Fruit fly (Drosophila melanogaster) whole organism, embryonic: ENCODE measurements around the gene Duox.

Source experiments
- B-H2 ChIP-seq: fragments of 200-800 bp; sonication (Bioruptor generic); optimal IDR thresholded peaks from 2 replicates; lab custom pipeline; 2018; ENCODE audit warnings: missing biosample characterization, mild to moderate bottlenecking, missing genetic modification characterization
- CG10366 ChIP-seq: fragments of 200-800 bp; sonication (Bioruptor generic); IDR thresholded peaks from 2 replicates; pipeline ENCODE4 v1.3.6; 2022; ENCODE audit warnings: missing biosample characterization, missing genetic modification characterization
- CG10959 ChIP-seq: fragments of 200-800 bp; sonication (Bioruptor generic); IDR thresholded peaks from 2 replicates; pipeline ENCODE4 v1.3.6; 2022; ENCODE audit warnings: missing biosample characterization, missing genetic modification characterization
- CG12236 ChIP-seq: fragments of 200-800 bp; sonication (Bioruptor generic); optimal IDR thresholded peaks from 2 replicates; lab custom pipeline; 2016; ENCODE audit warnings: missing biosample characterization, missing genetic modification characterization
- CG12299 ChIP-seq: fragments of 200-800 bp; sonication (Bioruptor generic); optimal IDR thresholded peaks from 2 replicates; lab custom pipeline; 2018; ENCODE audit warnings: missing biosample characterization, mild to moderate bottlenecking, missing genetic modification characterization
- CG13296 ChIP-seq: fragments of 200-800 bp; sonication (Bioruptor generic); optimal IDR thresholded peaks from 3 replicates; lab custom pipeline; 2018; ENCODE audit warnings: missing biosample characterization, mild to moderate bottlenecking, missing genetic modification characterization
- CG14014 ChIP-seq: fragments of 200-800 bp; sonication (Bioruptor generic); IDR thresholded peaks from 2 replicates; pipeline ENCODE4 v1.3.6; 2022; ENCODE audit warnings: missing biosample characterization, missing genetic modification characterization
- CG16813 ChIP-seq: fragments of 200-800 bp; sonication (Bioruptor generic); IDR thresholded peaks from 3 replicates; pipeline ENCODE4 v1.3.6; 2022; ENCODE audit warnings: missing biosample characterization, missing genetic modification characterization; ENCODE audit not compliant: partially characterized antibody
- CG17612 ChIP-seq: fragments of 200-800 bp; sonication (Bioruptor generic); IDR thresholded peaks from 2 replicates; pipeline ENCODE4 v1.3.6; 2022; ENCODE audit warnings: missing biosample characterization, missing genetic modification characterization
- CG2120 ChIP-seq: fragments of 200-800 bp; sonication (Bioruptor generic); optimal IDR thresholded peaks from 3 replicates; lab custom pipeline; 2016; ENCODE audit warnings: missing biosample characterization, missing genetic modification characterization
- CG31441 ChIP-seq: fragments of 200-800 bp; sonication (Bioruptor generic); IDR thresholded peaks from 2 replicates; pipeline ENCODE4 v1.3.6; 2022; ENCODE audit warnings: missing biosample characterization, missing genetic modification characterization
- CG32767 ChIP-seq: fragments of 200-800 bp; sonication (Bioruptor generic); IDR thresholded peaks from 2 replicates; pipeline ENCODE4 v1.3.6; 2022; ENCODE audit warnings: missing biosample characterization, missing genetic modification characterization
- CG33213 ChIP-seq: fragments of 200-800 bp; sonication (Bioruptor generic); optimal IDR thresholded peaks from 3 replicates; lab custom pipeline; 2016; ENCODE audit warnings: missing biosample characterization, missing genetic modification characterization
- CG34422 ChIP-seq: fragments of 200-800 bp; sonication (Bioruptor generic); IDR thresholded peaks from 3 replicates; pipeline ENCODE4 v1.3.6; 2022; ENCODE audit warnings: missing biosample characterization, missing genetic modification characterization
- CG3995 ChIP-seq: fragments of 200-800 bp; sonication (Bioruptor generic); optimal IDR thresholded peaks from 3 replicates; lab custom pipeline; 2016; ENCODE audit warnings: missing biosample characterization, missing genetic modification characterization
- CG4730 ChIP-seq: fragments of 200-800 bp; sonication (Bioruptor generic); IDR thresholded peaks from 2 replicates; pipeline ENCODE4 v1.3.6; 2022; ENCODE audit warnings: missing biosample characterization, missing genetic modification characterization
- CG5245 ChIP-seq: fragments of 200-800 bp; sonication (Bioruptor generic); optimal IDR thresholded peaks from 3 replicates; lab custom pipeline; 2016; ENCODE audit warnings: missing biosample characterization, missing genetic modification characterization
- CG6854 ChIP-seq: fragments of 200-800 bp; sonication (Bioruptor generic); optimal IDR thresholded peaks from 3 replicates; lab custom pipeline; 2017; ENCODE audit warnings: missing biosample characterization, mild to moderate bottlenecking, missing genetic modification characterization
- CG7963 ChIP-seq: fragments of 200-800 bp; sonication (Bioruptor generic); IDR thresholded peaks from 3 replicates; pipeline ENCODE4 v1.3.6; 2022; ENCODE audit warnings: missing biosample characterization, missing genetic modification characterization; ENCODE audit not compliant: partially characterized antibody
- CG7987 ChIP-seq: fragments of 200-800 bp; sonication (Bioruptor generic); optimal IDR thresholded peaks from 2 replicates; lab custom pipeline; 2018; ENCODE audit warnings: missing biosample characterization, mild to moderate bottlenecking, missing genetic modification characterization, moderate library complexity
- CG9215 ChIP-seq: fragments of 200-800 bp; sonication (Bioruptor generic); IDR thresholded peaks from 2 replicates; pipeline ENCODE4 v1.3.6; 2022; ENCODE audit warnings: missing biosample characterization, missing genetic modification characterization
- Chrac-16 ChIP-seq: fragments of 200-800 bp; sonication (Bioruptor generic); optimal IDR thresholded peaks from 3 replicates; lab custom pipeline; 2016; ENCODE audit warnings: missing biosample characterization, missing genetic modification characterization
- CrebB ChIP-seq: fragments of 200-800 bp; sonication (Bioruptor generic); optimal IDR thresholded peaks from 3 replicates; lab custom pipeline; 2018; ENCODE audit warnings: missing biosample characterization, mild to moderate bottlenecking, missing genetic modification characterization
- D19A ChIP-seq: fragments of 200-800 bp; optimal IDR thresholded peaks from 3 replicates; lab custom pipeline; 2019; ENCODE audit warnings: missing biosample characterization, mild to moderate bottlenecking, missing genetic modification characterization, moderate library complexity
- Doc3 ChIP-seq: fragments of 200-800 bp; sonication (Bioruptor generic); IDR thresholded peaks from 3 replicates; pipeline ENCODE4 v1.3.6; 2022; ENCODE audit warnings: missing biosample characterization, missing genetic modification characterization; ENCODE audit not compliant: partially characterized antibody
- E2f1 ChIP-seq: fragments of 200-800 bp; sonication (Bioruptor generic); IDR thresholded peaks from 2 replicates; pipeline ENCODE4 v1.3.6; 2022; ENCODE audit warnings: missing biosample characterization, missing genetic modification characterization
- Hr3 ChIP-seq: fragments of 200-800 bp; sonication (Bioruptor generic); optimal IDR thresholded peaks from 3 replicates; lab custom pipeline; 2016; ENCODE audit warnings: missing biosample characterization, missing genetic modification characterization
- Hr51 ChIP-seq, 2 experiments: fragments of 200-800 bp; sonication (Bioruptor generic); optimal IDR thresholded peaks; 2 replicates in 1 of 2; 3 replicates in 1 of 2; lab custom pipeline; 2016 to 2018; ENCODE audit warnings: missing biosample characterization in 2 of 2, missing genetic modification characterization in 2 of 2, mild to moderate bottlenecking in 1 of 2, moderate library complexity in 1 of 2
- NC2β ChIP-seq: fragments of 200-800 bp; sonication (Bioruptor generic); optimal IDR thresholded peaks from 2 replicates; lab custom pipeline; 2016; ENCODE audit warnings: missing biosample characterization, missing genetic modification characterization
- NFAT ChIP-seq: fragments of 200-800 bp; sonication (Bioruptor generic); IDR thresholded peaks from 2 replicates; pipeline ENCODE4 v1.3.6; 2022; ENCODE audit warnings: missing biosample characterization, missing genetic modification characterization
- Nf-YC ChIP-seq: fragments of 200-800 bp; optimal IDR thresholded peaks from 3 replicates; lab custom pipeline; 2019; ENCODE audit warnings: missing biosample characterization, mild to moderate bottlenecking, missing genetic modification characterization, moderate library complexity
- Optix ChIP-seq: fragments of 200-800 bp; sonication (Bioruptor generic); IDR thresholded peaks from 3 replicates; pipeline ENCODE4 v1.3.6; 2022; ENCODE audit warnings: missing biosample characterization, missing genetic modification characterization
- Sox102F ChIP-seq: fragments of 200-800 bp; sonication (Bioruptor generic); optimal IDR thresholded peaks from 2 replicates; lab custom pipeline; 2018; ENCODE audit warnings: missing biosample characterization, mild to moderate bottlenecking, missing genetic modification characterization, moderate library complexity
- Usf ChIP-seq: fragments of 200-800 bp; sonication (Bioruptor generic); optimal IDR thresholded peaks from 2 replicates; lab custom pipeline; 2017; ENCODE audit warnings: missing genotype, missing biosample characterization, missing genetic modification characterization
- bab2 ChIP-seq: fragments of 200-800 bp; sonication (Bioruptor generic); optimal IDR thresholded peaks from 2 replicates; lab custom pipeline; 2016; ENCODE audit warnings: missing biosample characterization, missing genetic modification characterization
- dmrt99B ChIP-seq: fragments of 200-800 bp; sonication (Bioruptor generic); optimal IDR thresholded peaks from 2 replicates; lab custom pipeline; 2018; ENCODE audit warnings: missing biosample characterization, mild to moderate bottlenecking, missing genetic modification characterization, moderate library complexity
- fd64A ChIP-seq: fragments of 200-800 bp; sonication (Bioruptor generic); optimal IDR thresholded peaks from 3 replicates; lab custom pipeline; 2018; ENCODE audit warnings: missing biosample characterization, mild to moderate bottlenecking, missing genetic modification characterization
- gce ChIP-seq: fragments of 200-800 bp; sonication (Bioruptor generic); IDR thresholded peaks from 3 replicates; pipeline ENCODE4 v1.3.6; 2022; ENCODE audit warnings: missing biosample characterization, missing genetic modification characterization
- hb ChIP-seq: fragments of 200-800 bp; sonication (Bioruptor generic); IDR thresholded peaks from 3 replicates; pipeline ENCODE4 v1.3.6; 2022; ENCODE audit warnings: missing biosample characterization, missing genetic modification characterization; ENCODE audit not compliant: partially characterized antibody
- her ChIP-seq: fragments of 200-800 bp; sonication (Bioruptor generic); optimal IDR thresholded peaks from 2 replicates; lab custom pipeline; 2016; ENCODE audit warnings: missing biosample characterization, missing genetic modification characterization
- luna ChIP-seq: fragments of 200-800 bp; sonication (Bioruptor generic); optimal IDR thresholded peaks from 2 replicates; lab custom pipeline; 2016; ENCODE audit warnings: missing biosample characterization, missing genetic modification characterization
- mirr ChIP-seq: fragments of 200-800 bp; sonication (Bioruptor generic); optimal IDR thresholded peaks from 3 replicates; lab custom pipeline; 2018; ENCODE audit warnings: missing biosample characterization, mild to moderate bottlenecking, missing genetic modification characterization
- p53 ChIP-seq: fragments of 200-800 bp; sonication (Bioruptor generic); optimal IDR thresholded peaks from 2 replicates; lab custom pipeline; 2016; ENCODE audit warnings: missing biosample characterization, missing genetic modification characterization
- sd ChIP-seq: fragments of 200-800 bp; sonication (Bioruptor generic); optimal IDR thresholded peaks from 3 replicates; lab custom pipeline; 2018; ENCODE audit warnings: missing biosample characterization, mild to moderate bottlenecking, missing genetic modification characterization, moderate library complexity
- sisA ChIP-seq: fragments of 200-800 bp; sonication (Bioruptor generic); IDR thresholded peaks from 2 replicates; pipeline ENCODE4 v1.3.6; 2022; ENCODE audit warnings: missing biosample characterization, missing genetic modification characterization
- sna ChIP-seq: fragments of 200-800 bp; sonication (Bioruptor generic); IDR thresholded peaks from 2 replicates; pipeline ENCODE4 v1.3.6; 2022; ENCODE audit warnings: missing biosample characterization, missing genetic modification characterization; ENCODE audit not compliant: partially characterized antibody
- tgo ChIP-seq: fragments of 200-800 bp; sonication (Bioruptor generic); IDR thresholded peaks from 3 replicates; pipeline ENCODE4 v1.3.6; 2022; ENCODE audit warnings: missing biosample characterization, missing genetic modification characterization
- vvl ChIP-seq: fragments of 200-800 bp; sonication (Bioruptor generic); IDR thresholded peaks from 2 replicates; pipeline ENCODE4 v1.3.6; 2022; ENCODE audit warnings: missing biosample characterization, missing genetic modification characterization
- wor ChIP-seq: fragments of 200-800 bp; sonication (Bioruptor generic); IDR thresholded peaks from 2 replicates; pipeline ENCODE4 v1.3.6; 2022; ENCODE audit warnings: missing biosample characterization, missing genetic modification characterization
- zf30C ChIP-seq: fragments of 200-800 bp; sonication (Bioruptor generic); optimal IDR thresholded peaks from 3 replicates; lab custom pipeline; 2018; ENCODE audit warnings: missing biosample characterization, mild to moderate bottlenecking, missing genetic modification characterization

The Duox gene

DNA sequence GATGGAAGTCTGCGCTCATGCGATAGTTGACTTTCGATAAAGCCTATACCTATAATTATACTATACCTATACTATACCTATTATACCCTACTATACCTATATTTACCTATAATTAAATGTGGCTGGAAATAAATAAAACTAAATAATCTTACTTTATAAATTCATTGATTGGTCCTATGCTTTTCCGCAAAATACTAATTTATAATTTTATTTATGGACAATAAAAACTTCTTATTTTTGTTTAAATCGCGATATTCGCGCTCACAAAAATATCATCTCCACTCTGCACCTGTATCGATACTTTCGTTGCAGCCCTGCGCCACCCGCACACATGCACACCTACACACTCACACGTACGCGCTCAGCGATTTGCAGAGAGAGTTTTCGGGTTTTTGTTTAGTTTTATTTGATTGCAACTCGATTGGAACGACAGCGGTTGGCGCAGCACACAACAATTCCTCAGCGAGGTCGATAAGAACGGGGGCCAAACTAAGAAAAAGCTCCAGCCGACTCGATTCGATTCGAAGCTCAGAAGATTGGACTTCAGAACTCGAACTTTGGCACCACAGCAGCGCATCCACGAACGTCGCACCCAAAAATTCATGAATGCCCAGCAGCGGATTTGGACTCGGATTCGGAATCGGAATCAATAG lies 44.6 kb upstream of the Duox start, which contains the start of gene CG8814 (continued):
- TF ChIP-seq CG32767 (GFP tag; lab: Robert Waterston, UW) (no peak; the same call in 1 of the 2 replicates), tgo (GFP tag; lab: Robert Waterston, UW) (peak; percentile 71), sisA (GFP tag; lab: Robert Waterston, UW) (peak; percentile 63), bab2 (GFP tag; lab: Kevin White, UChicago) (peak; percentile 26), CG7963 (GFP tag; lab: Robert Waterston, UW) (no peak; the same call in 2 of the 3 replicates), NC2β (no peak), fd64A (no peak), CG14014 (peak; percentile 70), Sox102F (GFP tag; lab: Kevin White, UChicago) (peak; percentile 54), Hr3 (GFP tag; lab: Kevin White, UChicago) (peak; percentile 74), Doc3 (GFP tag; lab: Robert Waterston, UW) (peak; percentile 66; the same call in 2 of the 3 replicates), Nf-YC (tag; lab: Kevin White, UChicago) (peak; percentile 80), CG17612 (GFP tag; lab: Robert Waterston, UW) (no peak), CG6854 (GFP tag; lab: Kevin White, UChicago) (no peak), sd (tag; lab: Kevin White, UChicago) (peak; percentile 34), luna (GFP tag; lab: Kevin White, UChicago) (peak; percentile 8), E2f1 (GFP tag; lab: Robert Waterston, UW) (peak; percentile 47; the same call in 1 of the 2 replicates), CG10366 (peak; percentile 57), hb (GFP tag; lab: Robert Waterston, UW) (peak; percentile 81), zf30C (GFP tag; lab: Kevin White, UChicago) (no peak), Optix (GFP tag; lab: Robert Waterston, UW) (no peak), CG2120 (peak; percentile 77), gce (GFP tag; lab: Robert Waterston, UW) (no peak), CG10959 (GFP tag; lab: Robert Waterston, UW) (no peak), CG34422 (GFP tag; lab: Robert Waterston, UW) (peak; percentile 10), CG33213 (GFP tag; lab: Kevin White, UChicago) (no peak), CG5245 (peak; percentile 18), CG3995 (peak; percentile 62), p53 (no peak), CG31441 (GFP tag; lab: Robert Waterston, UW) (peak; percentile 75; the same call in 1 of the 2 replicates), wor (GFP tag; lab: Robert Waterston, UW) (peak; percentile 23; the same call in 1 of the 2 replicates), Hr51 (GFP tag; optimal IDR thresholded peaks at IDR 0.05; lab: Kevin White, UChicago) (peak; percentile 66), D19A (tag; lab: Kevin White, UChicago) (peak; percentile 75), mirr (GFP tag; lab: Kevin White, UChicago) (no peak), CG12236 (no peak), vvl (GFP tag; lab: Robert Waterston, UW) (peak; percentile 43; the same call in 1 of the 2 replicates), CG7987 (GFP tag; lab: Kevin White, UChicago) (peak; percentile 0), CG4730 (GFP tag; lab: Robert Waterston, UW) (peak; percentile 50), CrebB (tag; lab: Kevin White, UChicago) (no peak), NFAT (GFP tag; lab: Robert Waterston, UW) (peak; percentile 64), CG13296 (GFP tag; lab: Kevin White, UChicago) (no peak), sna (GFP tag; lab: Robert Waterston, UW) (no peak), CG16813 (GFP tag; lab: Robert Waterston, UW) (peak; percentile 85), CG12299 (no peak), dmrt99B (tag; lab: Kevin White, UChicago) (peak; percentile 31), Chrac-16 (GFP tag; lab: Kevin White, UChicago) (peak; percentile 57), Usf (GFP tag; lab: Kevin White, UChicago) (peak; percentile 28), B-H2 (no peak), her (GFP tag; lab: Kevin White, UChicago) (peak; percentile 21), CG9215 (GFP tag; lab: Robert Waterston, UW) (peak; percentile 80)
